Fruit fly (Drosophila melanogaster) whole organism, prepupa: Measurements from ENCODE around the gene CG11504.

Experiments
- Blimp-1 ChIP-seq: fragments of 200-800 bp; sonication (Bioruptor generic); optimal IDR thresholded peaks from 3 replicates; lab custom pipeline; 2017; ENCODE audit warnings: missing biosample characterization, missing genetic modification characterization, mild to moderate bottlenecking, moderate library complexity, missing genetic modification reagents
- CG10631 ChIP-seq: fragments of 200-800 bp; sonication (Bioruptor generic); optimal IDR thresholded peaks from 2 replicates; lab custom pipeline; 2016; ENCODE audit warnings: missing biosample characterization, missing genetic modification characterization
- CG10669 ChIP-seq: fragments of 200-800 bp; sonication (Bioruptor generic); optimal IDR thresholded peaks from 3 replicates; lab custom pipeline; 2018; ENCODE audit warnings: missing biosample characterization, mild to moderate bottlenecking, missing genetic modification characterization, moderate library complexity
- CG11294 ChIP-seq: fragments of 200-800 bp; sonication (Bioruptor generic); IDR thresholded peaks from 2 replicates; pipeline ENCODE4 v1.3.6; 2022; ENCODE audit warnings: missing biosample characterization, missing genetic modification characterization
- CG11762 ChIP-seq: fragments of 200-800 bp; sonication (Bioruptor generic); optimal IDR thresholded peaks from 3 replicates; lab custom pipeline; 2016; ENCODE audit warnings: missing biosample characterization, missing genetic modification characterization; ENCODE audit not compliant: insufficient read depth
- CG11902 ChIP-seq: fragments of 200-800 bp; sonication (Bioruptor generic); optimal IDR thresholded peaks from 3 replicates; lab custom pipeline; 2016; ENCODE audit warnings: missing biosample characterization, missing genetic modification characterization
- CG15336 ChIP-seq: fragments of 200-800 bp; sonication (Bioruptor generic); IDR thresholded peaks from 2 replicates; pipeline ENCODE4 v1.3.6; 2022; ENCODE audit warnings: missing biosample characterization, missing genetic modification characterization
- CG1621 ChIP-seq: fragments of 200-800 bp; sonication (Bioruptor generic); optimal IDR thresholded peaks from 3 replicates; lab custom pipeline; 2018; ENCODE audit warnings: missing biosample characterization, mild to moderate bottlenecking, missing genetic modification characterization
- CG16779 ChIP-seq: fragments of 200-800 bp; sonication (Bioruptor generic); optimal IDR thresholded peaks from 3 replicates; lab custom pipeline; 2017; ENCODE audit warnings: missing biosample characterization, mild to moderate bottlenecking, missing genetic modification characterization
- CG3032 ChIP-seq: fragments of 200-800 bp; optimal IDR thresholded peaks from 2 replicates; lab custom pipeline; 2019; ENCODE audit warnings: missing biosample characterization, mild to moderate bottlenecking, missing genetic modification characterization, moderate library complexity
- CG32006 ChIP-seq: fragments of 200-800 bp; sonication (Bioruptor generic); optimal IDR thresholded peaks from 3 replicates; lab custom pipeline; 2017; ENCODE audit warnings: missing biosample characterization, mild to moderate bottlenecking, missing genetic modification characterization
- CG34406 ChIP-seq: fragments of 200-800 bp; sonication (Bioruptor generic); optimal IDR thresholded peaks from 3 replicates; lab custom pipeline; 2016; ENCODE audit warnings: missing biosample characterization, missing genetic modification characterization
- CG3919 ChIP-seq: fragments of 200-800 bp; sonication (Bioruptor generic); optimal IDR thresholded peaks from 3 replicates; lab custom pipeline; 2016; ENCODE audit warnings: missing biosample characterization, missing genetic modification characterization
- CG4318 ChIP-seq: fragments of 200-800 bp; sonication (Bioruptor generic); optimal IDR thresholded peaks from 3 replicates; lab custom pipeline; 2017; ENCODE audit warnings: missing biosample characterization, mild to moderate bottlenecking, missing genetic modification characterization
- CG6163 ChIP-seq: fragments of 200-800 bp; sonication (Bioruptor generic); IDR thresholded peaks from 3 replicates; pipeline ENCODE4 v1.3.6; 2022; ENCODE audit warnings: missing biosample characterization, missing genetic modification characterization
- CG6276 ChIP-seq: fragments of 200-800 bp; sonication (Bioruptor generic); optimal IDR thresholded peaks from 2 replicates; lab custom pipeline; 2017; ENCODE audit warnings: missing biosample characterization, mild to moderate bottlenecking, missing genetic modification characterization
- CG6792 ChIP-seq: fragments of 200-800 bp; sonication (Bioruptor generic); optimal IDR thresholded peaks from 3 replicates; lab custom pipeline; 2016; ENCODE audit warnings: missing biosample characterization, missing genetic modification characterization
- CG6808 ChIP-seq: fragments of 200-800 bp; sonication (Bioruptor generic); optimal IDR thresholded peaks from 3 replicates; lab custom pipeline; 2017; ENCODE audit warnings: missing biosample characterization, missing genetic modification characterization, mild to moderate bottlenecking, moderate library complexity, missing genetic modification reagents
- CG6854 ChIP-seq: fragments of 200-800 bp; sonication (Bioruptor generic); optimal IDR thresholded peaks from 2 replicates; lab custom pipeline; 2017; ENCODE audit warnings: missing biosample characterization, mild to moderate bottlenecking, missing genetic modification characterization
- CG8119 ChIP-seq: fragments of 200-800 bp; sonication (Bioruptor generic); IDR thresholded peaks from 3 replicates; pipeline ENCODE4 v1.3.6; 2022; ENCODE audit warnings: missing biosample characterization, missing genetic modification characterization
- CG8632 ChIP-seq: fragments of 200-800 bp; sonication (Bioruptor generic); optimal IDR thresholded peaks from 3 replicates; lab custom pipeline; 2016; ENCODE audit warnings: missing biosample characterization, missing genetic modification characterization
- CG9139 ChIP-seq: fragments of 200-800 bp; sonication (Bioruptor generic); optimal IDR thresholded peaks from 3 replicates; lab custom pipeline; 2017; ENCODE audit warnings: missing biosample characterization, mild to moderate bottlenecking, missing genetic modification characterization
- Eip75B ChIP-seq: fragments of 200-800 bp; sonication (Bioruptor generic); optimal IDR thresholded peaks from 3 replicates; lab custom pipeline; 2016; ENCODE audit warnings: missing biosample characterization, missing genetic modification characterization
- Eip93F ChIP-seq: fragments of 200-800 bp; sonication (Bioruptor generic); optimal IDR thresholded peaks from 2 replicates; lab custom pipeline; 2016; ENCODE audit warnings: missing biosample characterization, mild to moderate bottlenecking, missing genetic modification characterization
- Ets21C ChIP-seq: fragments of 200-800 bp; sonication (Bioruptor generic); optimal IDR thresholded peaks from 3 replicates; lab custom pipeline; 2016; ENCODE audit warnings: missing biosample characterization, missing genetic modification characterization
- Ets96B ChIP-seq: fragments of 200-800 bp; optimal IDR thresholded peaks from 2 replicates; lab custom pipeline; 2019; ENCODE audit warnings: missing biosample characterization, mild to moderate bottlenecking, missing genetic modification characterization, moderate library complexity
- Gug ChIP-seq: fragments of 200-800 bp; sonication (Bioruptor generic); IDR thresholded peaks from 2 replicates; pipeline ENCODE4 v1.3.6; 2022; ENCODE audit warnings: missing biosample characterization, missing genetic modification characterization
- Hr38 ChIP-seq: sonication (Bioruptor generic); optimal IDR thresholded peaks from 2 replicates; lab custom pipeline; 2016; ENCODE audit warnings: missing biosample characterization, missing genetic modification characterization
- Hr4 ChIP-seq: fragments of 200-800 bp; sonication (Bioruptor generic); optimal IDR thresholded peaks from 3 replicates; lab custom pipeline; 2016; ENCODE audit warnings: missing biosample characterization, missing genetic modification characterization
- Met ChIP-seq: fragments of 200-800 bp; sonication (Bioruptor generic); optimal IDR thresholded peaks from 3 replicates; lab custom pipeline; 2016; ENCODE audit warnings: missing biosample characterization, missing genetic modification characterization
- OdsH ChIP-seq: fragments of 200-800 bp; sonication (Bioruptor generic); optimal IDR thresholded peaks from 3 replicates; lab custom pipeline; 2016; ENCODE audit warnings: missing biosample characterization, missing genetic modification characterization
- Smox ChIP-seq: fragments of 200-800 bp; sonication (Bioruptor generic); optimal IDR thresholded peaks from 3 replicates; lab custom pipeline; 2016; ENCODE audit warnings: missing biosample characterization, missing genetic modification characterization
- Sox102F ChIP-seq: fragments of 200-800 bp; sonication (Bioruptor generic); optimal IDR thresholded peaks from 2 replicates; lab custom pipeline; 2016; ENCODE audit warnings: missing biosample characterization, mild to moderate bottlenecking, missing genetic modification characterization
- Sox14 ChIP-seq: fragments of 200-800 bp; sonication (Bioruptor generic); optimal IDR thresholded peaks from 3 replicates; lab custom pipeline; 2016; ENCODE audit warnings: missing biosample characterization, missing genetic modification characterization
- Sox15 ChIP-seq: fragments of 200-800 bp; sonication (Bioruptor generic); optimal IDR thresholded peaks from 3 replicates; lab custom pipeline; 2016; ENCODE audit warnings: missing biosample characterization, missing genetic modification characterization
- achi ChIP-seq: fragments of 200-800 bp; sonication (Bioruptor generic); optimal IDR thresholded peaks from 3 replicates; lab custom pipeline; 2016; ENCODE audit warnings: missing biosample characterization, missing genetic modification characterization
- acj6 ChIP-seq: fragments of 200-800 bp; sonication (Bioruptor generic); optimal IDR thresholded peaks from 3 replicates; lab custom pipeline; 2016; ENCODE audit warnings: missing biosample characterization, missing genetic modification characterization
- cyc ChIP-seq: fragments of 200-800 bp; sonication (Bioruptor generic); optimal IDR thresholded peaks from 3 replicates; lab custom pipeline; 2016; ENCODE audit warnings: missing biosample characterization, missing genetic modification characterization
- dac ChIP-seq: fragments of 200-800 bp; sonication (Bioruptor generic); optimal IDR thresholded peaks from 2 replicates; lab custom pipeline; 2017; ENCODE audit warnings: missing biosample characterization, mild to moderate bottlenecking, missing genetic modification characterization
- eg ChIP-seq: fragments of 200-800 bp; sonication (Bioruptor generic); IDR thresholded peaks from 3 replicates; pipeline ENCODE4 v1.3.6; 2022; ENCODE audit warnings: missing biosample characterization, missing genetic modification characterization
- fd59A ChIP-seq: fragments of 200-800 bp; sonication (Bioruptor generic); optimal IDR thresholded peaks from 2 replicates; lab custom pipeline; 2017; ENCODE audit warnings: missing biosample characterization, mild to moderate bottlenecking, missing genetic modification characterization, missing genetic modification reagents
- fd85E ChIP-seq: fragments of 200-800 bp; sonication (Bioruptor generic); optimal IDR thresholded peaks from 3 replicates; lab custom pipeline; 2016; ENCODE audit warnings: missing biosample characterization, missing genetic modification characterization
- fkh ChIP-seq: fragments of 200-800 bp; sonication (Bioruptor generic); optimal IDR thresholded peaks from 3 replicates; lab custom pipeline; 2017; ENCODE audit warnings: missing biosample characterization, mild to moderate bottlenecking, missing genetic modification characterization, moderate library complexity
- lz ChIP-seq: fragments of 200-800 bp; sonication (Bioruptor generic); optimal IDR thresholded peaks from 3 replicates; lab custom pipeline; 2016; ENCODE audit warnings: missing biosample characterization, missing genetic modification characterization
- net ChIP-seq: fragments of 200-800 bp; sonication (Bioruptor generic); optimal IDR thresholded peaks from 3 replicates; lab custom pipeline; 2016; ENCODE audit warnings: missing biosample characterization, missing genetic modification characterization
- spab ChIP-seq: fragments of 200-800 bp; sonication (Bioruptor generic); optimal IDR thresholded peaks from 2 replicates; lab custom pipeline; 2017; ENCODE audit warnings: missing biosample characterization, mild to moderate bottlenecking, missing genetic modification characterization, missing genetic modification reagents
- ss ChIP-seq, 2 experiments: fragments of 200-800 bp; sonication (Bioruptor generic); optimal IDR thresholded peaks; 2 replicates in 1 of 2; 3 replicates in 1 of 2; lab custom pipeline; 2017 to 2018; ENCODE audit warnings: mild to moderate bottlenecking in 2 of 2, missing biosample characterization in 2 of 2, missing genetic modification characterization in 2 of 2, moderate library complexity in 1 of 2
- svp ChIP-seq: fragments of 200-800 bp; sonication (Bioruptor generic); peaks from one replicate; lab custom pipeline; 2016; ENCODE audit warnings: missing biosample characterization, missing genetic modification characterization
- topi ChIP-seq: fragments of 200-800 bp; sonication (Bioruptor generic); optimal IDR thresholded peaks from 3 replicates; lab custom pipeline; 2016; ENCODE audit warnings: missing biosample characterization, missing genetic modification characterization
- vri ChIP-seq: fragments of 200-800 bp; sonication (Bioruptor generic); optimal IDR thresholded peaks from 3 replicates; lab custom pipeline; 2016; ENCODE audit warnings: missing biosample characterization, mild to moderate bottlenecking, missing genetic modification characterization

CG11504 gene

DNA sequence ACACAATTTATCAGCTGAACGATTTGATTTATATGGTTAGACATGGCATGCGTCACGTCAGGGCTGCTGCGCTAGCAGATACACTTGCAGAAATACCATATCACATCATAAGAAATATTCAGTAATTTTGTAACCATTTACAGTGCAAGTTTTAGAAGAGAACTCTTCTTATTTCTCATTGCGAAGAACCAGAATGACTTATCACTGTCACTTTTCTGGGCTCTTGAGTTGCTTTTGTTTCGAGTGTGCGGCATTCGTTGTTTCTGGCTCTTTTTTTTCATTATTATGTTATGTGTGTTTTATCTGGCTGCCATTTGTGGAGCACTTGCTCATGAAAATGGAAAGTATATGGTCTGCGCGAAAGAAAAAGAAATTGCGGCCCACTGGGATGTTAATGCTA, 15.7 kb upstream of the CG11504 start (continued):
- peak; percentile 84 for TF ChIP-seq CG6163 (GFP tag; lab: Robert Waterston, UW)

DNA sequence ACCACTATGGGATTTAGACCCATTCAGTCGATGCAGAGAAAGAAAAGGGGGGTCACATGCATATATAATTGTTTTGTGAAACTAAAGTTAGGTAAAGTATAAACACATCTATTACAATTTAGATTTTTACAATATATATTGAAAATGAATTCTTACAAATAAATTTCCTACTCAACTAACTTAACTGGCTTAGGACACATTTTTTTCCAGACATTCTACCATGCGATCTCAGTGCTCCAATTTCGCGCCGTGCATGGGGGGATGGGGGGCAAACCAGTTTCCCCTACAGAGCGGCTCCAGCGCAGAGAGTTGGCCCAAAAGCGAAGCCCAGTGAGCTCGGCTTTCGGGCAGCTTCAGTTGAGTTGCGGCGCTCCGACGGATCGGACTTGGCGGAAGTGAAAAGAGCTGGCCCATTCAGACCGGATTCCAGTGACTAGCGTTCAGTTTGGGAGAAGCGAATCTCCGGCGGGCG, 14.6 kb upstream of the CG11504 start, which contains the start of gene CG7896:
Gene CG7896, plus strand, starts transcription at position 354 of the 472 bp plus-strand sequence.
- TF ChIP-seq vri (GFP tag; lab: Kevin White, UChicago) (peak; percentile 72), CG9139 (peak; percentile 55), Ets96B (tag; lab: Kevin White, UChicago) (peak; percentile 80), CG6276 (peak; percentile 78), CG6163 (GFP tag; lab: Robert Waterston, UW) (peak; percentile 93), CG10669 (GFP tag; lab: Kevin White, UChicago) (peak; percentile 73), CG11902 (GFP tag; lab: Kevin White, UChicago) (peak; percentile 76), CG6808 (peak; percentile 80), CG4318 (no peak), Met (GFP tag; lab: Kevin White, UChicago) (peak; percentile 85), cyc (GFP tag; lab: Kevin White, UChicago) (peak; percentile 77), Sox14 (peak; percentile 70), acj6 (peak; percentile 84), CG6792 (GFP tag; lab: Kevin White, UChicago) (peak; percentile 87), CG3919 (GFP tag; lab: Kevin White, UChicago) (peak; percentile 83), CG3032 (tag; lab: Kevin White, UChicago) (peak; percentile 87), CG8632 (GFP tag; lab: Kevin White, UChicago) (peak; percentile 81), CG8119 (GFP tag; lab: Robert Waterston, UW) (peak; percentile 93), CG1621 (tag; lab: Kevin White, UChicago) (peak; percentile 50), Eip75B (GFP tag; lab: Kevin White, UChicago) (peak; percentile 76), OdsH (no peak), lz (GFP tag; lab: Kevin White, UChicago) (peak; percentile 83), CG16779 (tag; lab: Kevin White, UChicago) (peak; percentile 51), eg (GFP tag; lab: Robert Waterston, UW) (peak; percentile 88), ss (GFP tag; optimal IDR thresholded peaks at IDR 0.05; lab: Kevin White, UChicago) (peak; percentile 56 to 86), CG11294 (GFP tag; lab: Robert Waterston, UW) (peak; percentile 80), dac (peak; percentile 67), CG32006 (peak; percentile 91), fd59A (GFP tag; lab: Kevin White, UChicago) (peak; percentile 76), Sox15 (peak; percentile 75), CG15336 (GFP tag; lab: Robert Waterston, UW) (peak; percentile 93), Hr38 (GFP tag; lab: Kevin White, UChicago) (no peak), fkh (GFP tag; lab: Kevin White, UChicago) (peak; percentile 12), Eip93F (GFP tag; lab: Kevin White, UChicago) (peak; percentile 33), CG11762 (GFP tag; lab: Kevin White, UChicago) (peak; percentile 65), svp (GFP tag; lab: Kevin White, UChicago) (peak; percentile 97), Gug (GFP tag; lab: Robert Waterston, UW) (peak; percentile 80), Hr4 (GFP tag; lab: Kevin White, UChicago) (peak; percentile 87), net (peak; percentile 78), Ets21C (GFP tag; lab: Kevin White, UChicago) (peak; percentile 69), Sox102F (peak; percentile 80), CG34406 (peak; percentile 86), fd85E (GFP tag; lab: Kevin White, UChicago) (peak; percentile 34), achi (GFP tag; lab: Kevin White, UChicago) (peak; percentile 87), CG6854 (peak; percentile 67), Smox (peak; percentile 81), CG10631 (GFP tag; lab: Kevin White, UChicago) (peak; percentile 86), topi (GFP tag; lab: Kevin White, UChicago) (peak; percentile 80), spab (GFP tag; lab: Kevin White, UChicago) (peak; percentile 69), Blimp-1 (GFP tag; lab: Kevin White, UChicago) (peak; percentile 49)
